Fruit fly (Drosophila melanogaster) whole organism, larva: ENCODE results near the gene AnxB10.

Experiments
- noc ChIP-seq: fragments of 200-800 bp; sonication (Bioruptor generic); optimal IDR thresholded peaks from 3 replicates; lab custom pipeline; 2019; ENCODE audit warnings: missing biosample characterization, mild to moderate bottlenecking, missing genetic modification characterization, moderate library complexity

Gene AnxB10

dm6 chrX:20140710-20141109 lies 32.6 kb downstream of the AnxB10 start, which contains the start of gene CG34332:
Gene CG34332 (plus strand): TSS chrX:20141010.
- TF ChIP-seq noc: no peak

- no peak for TF ChIP-seq noc
Measured at dm6 chrX:20139493-20139892, 33.8 kb downstream of the AnxB10 start, which contains the start of gene CG42583. Gene CG42583 (plus strand): TSS chrX:20139793.

dm6 chrX:20133432-20133831 lies 39.9 kb downstream of the AnxB10 start, which contains the start of gene CG15322:
Gene CG15322 (plus strand): TSS chrX:20133579.
- no peak for TF ChIP-seq noc

dm6 chrX:20130486-20130885 lies 42.8 kb downstream of the AnxB10 start:
- TF ChIP-seq noc: no peak

dm6 chrX:20129554-20129953 lies 43.8 kb downstream of the AnxB10 start:
- TF ChIP-seq noc: no peak

- TF ChIP-seq noc: no peak
Measured at dm6 chrX:20122153-20122552, 51.2 kb downstream of the AnxB10 start, which contains the start of gene CG34331. Gene CG34331 (plus strand): TSS chrX:20122453.
